Fruit fly (Drosophila melanogaster): ENCODE measurements around the gene CG4669.

CG4669 gene

DNA sequence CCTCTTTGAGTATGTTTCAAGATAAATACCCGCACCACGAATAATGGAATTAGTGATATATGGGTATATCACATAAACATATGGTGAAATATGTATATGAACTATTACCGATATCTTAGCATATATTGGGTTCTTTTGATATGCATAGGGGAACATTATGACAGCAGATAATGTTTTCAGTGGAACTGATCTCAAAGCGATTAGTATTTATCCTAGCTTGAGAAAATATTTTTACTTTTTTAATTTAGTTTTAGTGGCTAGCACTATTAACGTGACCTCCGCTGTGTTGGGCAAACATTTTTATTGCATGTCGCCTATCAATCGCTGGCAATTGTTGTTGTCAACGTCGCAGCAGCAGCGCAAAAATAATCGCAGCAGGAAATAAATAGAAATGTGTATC lies 45.9 kb upstream of the CG4669 start (continued):
- TF ChIP-seq Tbp (GFP tag; optimal IDR thresholded peaks at IDR 0.05): no peak
- TF ChIP-seq pfk (GFP tag; optimal IDR thresholded peaks at IDR 0.05): no peak
- TF ChIP-seq H15 (GFP tag; IDR thresholded peaks at IDR 0.05): no peak
- TF ChIP-seq phol (tag; optimal IDR thresholded peaks at IDR 0.05): peak; percentile 54
- TF ChIP-seq Gsc (GFP tag; IDR thresholded peaks at IDR 0.05): no peak
- no peak for TF ChIP-seq nerfin-1 (tag; optimal IDR thresholded peaks at IDR 0.05)
- TF ChIP-seq CG17186 (GFP tag; optimal IDR thresholded peaks at IDR 0.05): no peak
- TF ChIP-seq Optix (GFP tag; IDR thresholded peaks at IDR 0.05): no peak
- TF ChIP-seq CG4707 (GFP tag; optimal IDR thresholded peaks at IDR 0.05): no peak
- TF ChIP-seq CG13775 (GFP tag; optimal IDR thresholded peaks at IDR 0.05): peak; percentile 18
- TF ChIP-seq CG12744 (GFP tag; optimal IDR thresholded peaks at IDR 0.05): no peak
- no peak for TF ChIP-seq sob (GFP tag; IDR thresholded peaks at IDR 0.05)
- peak; percentile 43 for TF ChIP-seq CG7839 (tag; optimal IDR thresholded peaks at IDR 0.05)
- TF ChIP-seq Abd-B (GFP tag; optimal IDR thresholded peaks at IDR 0.05): no peak
- peak; percentile 31 for TF ChIP-seq unpg (GFP tag; optimal IDR thresholded peaks at IDR 0.05)
- TF ChIP-seq so (GFP tag; IDR thresholded peaks at IDR 0.05): 0 out of 3 replicates have a peak, but pooled peaks have one; percentile 23
- TF ChIP-seq CG3163 (GFP tag; optimal IDR thresholded peaks at IDR 0.05): no peak
- no peak for TF ChIP-seq CG3847 (GFP tag; IDR thresholded peaks at IDR 0.05)
- TF ChIP-seq z (GFP tag; IDR thresholded peaks at IDR 0.05): no peak
- TF ChIP-seq CG6689 (GFP tag; IDR thresholded peaks at IDR 0.05): no peak
- TF ChIP-seq CG7987 (GFP tag; optimal IDR thresholded peaks at IDR 0.05): no peak
- peak; percentile 28 for TF ChIP-seq gcm (GFP tag; optimal IDR thresholded peaks at IDR 0.05)
- TF ChIP-seq CG12769 (tag; optimal IDR thresholded peaks at IDR 0.05): peak; percentile 36
- no peak for TF ChIP-seq Scr (GFP tag; IDR thresholded peaks at IDR 0.05; ENCODE audit: partially characterized antibody)
- TF ChIP-seq CG13624 (GFP tag; optimal IDR thresholded peaks at IDR 0.05): no peak
- no peak for TF ChIP-seq CG9609 (GFP tag; optimal IDR thresholded peaks at IDR 0.05)
- no peak for TF ChIP-seq ham (GFP tag; IDR thresholded peaks at IDR 0.05)
- no peak for TF ChIP-seq ase (GFP tag; IDR thresholded peaks at IDR 0.05)
- TF ChIP-seq H2.0 (GFP tag; IDR thresholded peaks at IDR 0.05): no peak
- no peak for TF ChIP-seq bigmax (GFP tag; optimal IDR thresholded peaks at IDR 0.05)
- no peak for TF ChIP-seq CG10565 (GFP tag; optimal IDR thresholded peaks at IDR 0.05)
- no peak for TF ChIP-seq CG14050 (GFP tag; IDR thresholded peaks at IDR 0.05)
- no peak for TF ChIP-seq Six4 (GFP tag; optimal IDR thresholded peaks at IDR 0.05)
- TF ChIP-seq Dp (GFP tag; optimal IDR thresholded peaks at IDR 0.05): no peak
- no peak for TF ChIP-seq h (optimal IDR thresholded peaks at IDR 0.05)
- TF ChIP-seq pros (GFP tag; optimal IDR thresholded peaks at IDR 0.05): no peak
- no peak for TF ChIP-seq slp2 (GFP tag; optimal IDR thresholded peaks at IDR 0.05)
- TF ChIP-seq CG4404 (GFP tag; IDR thresholded peaks at IDR 0.05): no peak
- TF ChIP-seq CG43689 (GFP tag; IDR thresholded peaks at IDR 0.05): no peak
- no peak for TF ChIP-seq CG15479 (GFP tag; optimal IDR thresholded peaks at IDR 0.05)
- no peak for TF ChIP-seq NC2β (GFP tag; optimal IDR thresholded peaks at IDR 0.05)
- TF ChIP-seq croc (GFP tag; conservative IDR thresholded peaks at IDR 0.05): no peak
- peak; percentile 10 for TF ChIP-seq CG30403 (GFP tag; optimal IDR thresholded peaks at IDR 0.05)
- no peak for TF ChIP-seq Hmr (GFP tag; optimal IDR thresholded peaks at IDR 0.05)
- TF ChIP-seq dan (GFP tag; IDR thresholded peaks at IDR 0.05): no peak
- no peak for TF ChIP-seq Bteb2 (GFP tag; optimal IDR thresholded peaks at IDR 0.05)
- TF ChIP-seq CG18011 (GFP tag; optimal IDR thresholded peaks at IDR 0.05): peak; percentile 6
- no peak for TF ChIP-seq Lhr (GFP tag; optimal IDR thresholded peaks at IDR 0.05)
- TF ChIP-seq zfh2 (GFP tag; optimal IDR thresholded peaks at IDR 0.05): no peak
- no peak for TF ChIP-seq tx (GFP tag; optimal IDR thresholded peaks at IDR 0.05)
- TF ChIP-seq HLHmδ (GFP tag; optimal IDR thresholded peaks at IDR 0.05): no peak
- TF ChIP-seq Doc3 (GFP tag; IDR thresholded peaks at IDR 0.05; ENCODE audit: partially characterized antibody): no peak
- TF ChIP-seq Dbx (GFP tag; IDR thresholded peaks at IDR 0.05): no peak

Data from whole organism, embryonic.